Fruit fly (Drosophila melanogaster) whole organism, embryonic: Measurements from ENCODE around the gene Srp9.
A peak's percentile ranks its signal among the peaks of the same experiment; 100 is the strongest.

Experiments used
- ATbp ChIP-seq: fragments of 200-800 bp; sonication (Bioruptor generic); optimal IDR thresholded peaks from 2 replicates; lab custom pipeline; 2017; ENCODE audit warnings: missing biosample characterization, mild to moderate bottlenecking, missing genetic modification characterization, missing genetic modification reagents
- Abd-B ChIP-seq: fragments of 200-800 bp; sonication (Bioruptor generic); optimal IDR thresholded peaks from 2 replicates; lab custom pipeline; 2018; ENCODE audit warnings: missing biosample characterization, mild to moderate bottlenecking, missing genetic modification characterization, moderate library complexity
- BtbVII ChIP-seq: fragments of 200-800 bp; sonication (Bioruptor generic); optimal IDR thresholded peaks from 3 replicates; lab custom pipeline; 2017; ENCODE audit warnings: missing biosample characterization, mild to moderate bottlenecking, missing genetic modification characterization
- CG10147 ChIP-seq: fragments of 200-800 bp; sonication (Bioruptor generic); optimal IDR thresholded peaks from 2 replicates; lab custom pipeline; 2019; ENCODE audit warnings: missing biosample characterization, mild to moderate bottlenecking, missing genetic modification characterization, moderate library complexity
- CG15269 ChIP-seq: fragments of 200-800 bp; sonication (Bioruptor generic); optimal IDR thresholded peaks from 2 replicates; lab custom pipeline; 2018; ENCODE audit warnings: missing biosample characterization, mild to moderate bottlenecking, missing genetic modification characterization, moderate library complexity
- CG1602 ChIP-seq: fragments of 200-800 bp; sonication (Bioruptor generic); optimal IDR thresholded peaks from 3 replicates; lab custom pipeline; 2016; ENCODE audit warnings: missing biosample characterization, missing genetic modification characterization
- CG17359 ChIP-seq: fragments of 200-800 bp; sonication (Bioruptor generic); optimal IDR thresholded peaks from 3 replicates; lab custom pipeline; 2018; ENCODE audit warnings: missing biosample characterization, mild to moderate bottlenecking, missing genetic modification characterization, moderate library complexity
- CG18599 ChIP-seq: fragments of 200-800 bp; sonication (Bioruptor generic); optimal IDR thresholded peaks from 3 replicates; lab custom pipeline; 2017; ENCODE audit warnings: missing biosample characterization, missing genetic modification characterization, mild to moderate bottlenecking, moderate library complexity, missing genetic modification reagents
- CG2889 ChIP-seq: fragments of 200-800 bp; sonication (Bioruptor generic); IDR thresholded peaks from 3 replicates; pipeline ENCODE4 v1.3.6; 2022; ENCODE audit warnings: missing biosample characterization, missing genetic modification characterization
- CG31224 ChIP-seq: fragments of 200-800 bp; sonication (Bioruptor generic); IDR thresholded peaks from 2 replicates; pipeline ENCODE4 v1.3.6; 2022; ENCODE audit warnings: missing biosample characterization, missing genetic modification characterization
- CG3847 ChIP-seq: fragments of 200-800 bp; sonication (Bioruptor generic); IDR thresholded peaks from 2 replicates; pipeline ENCODE4 v1.3.6; 2022; ENCODE audit warnings: missing biosample characterization, missing genetic modification characterization
- CG42726 ChIP-seq: fragments of 200-800 bp; sonication (Bioruptor generic); IDR thresholded peaks from 2 replicates; pipeline ENCODE4 v1.3.6; 2022; ENCODE audit warnings: missing biosample characterization, missing genetic modification characterization; ENCODE audit not compliant: partially characterized antibody
- CG4707 ChIP-seq: fragments of 200-800 bp; sonication (Bioruptor generic); optimal IDR thresholded peaks from 2 replicates; lab custom pipeline; 2018; ENCODE audit warnings: missing biosample characterization, mild to moderate bottlenecking, missing genetic modification characterization, moderate library complexity
- CG5953 ChIP-seq: fragments of 200-800 bp; sonication (Bioruptor generic); IDR thresholded peaks from 2 replicates; pipeline ENCODE4 v1.3.6; 2022; ENCODE audit warnings: missing biosample characterization, missing genetic modification characterization
- CG6654 ChIP-seq: fragments of 200-800 bp; sonication (Bioruptor generic); optimal IDR thresholded peaks from 2 replicates; lab custom pipeline; 2017; ENCODE audit warnings: missing biosample characterization, mild to moderate bottlenecking, missing genetic modification characterization
- CG7556 ChIP-seq: fragments of 200-800 bp; sonication (Bioruptor generic); optimal IDR thresholded peaks from 2 replicates; lab custom pipeline; 2017; ENCODE audit warnings: missing biosample characterization, mild to moderate bottlenecking, missing genetic modification characterization
- CG7786 ChIP-seq: fragments of 200-800 bp; sonication (Bioruptor generic); optimal IDR thresholded peaks from 2 replicates; lab custom pipeline; 2016; ENCODE audit warnings: missing biosample characterization, missing genetic modification characterization
- CG7987 ChIP-seq: fragments of 200-800 bp; sonication (Bioruptor generic); optimal IDR thresholded peaks from 2 replicates; lab custom pipeline; 2018; ENCODE audit warnings: missing biosample characterization, mild to moderate bottlenecking, missing genetic modification characterization, moderate library complexity
- CoRest ChIP-seq: fragments of 200-800 bp; sonication (Bioruptor generic); optimal IDR thresholded peaks from 3 replicates; lab custom pipeline; 2018; ENCODE audit warnings: missing biosample characterization, mild to moderate bottlenecking, missing genetic modification characterization, moderate library complexity
- Ets65A ChIP-seq: fragments of 200-800 bp; sonication (Bioruptor generic); peaks from one replicate; lab custom pipeline; 2016; ENCODE audit warnings: missing biosample characterization, missing genetic modification characterization
- H15 ChIP-seq: fragments of 200-800 bp; sonication (Bioruptor generic); IDR thresholded peaks from 3 replicates; pipeline ENCODE4 v1.3.6; 2022; ENCODE audit warnings: missing biosample characterization, missing genetic modification characterization
- Hmr ChIP-seq: fragments of 200-800 bp; sonication (Bioruptor generic); optimal IDR thresholded peaks from 3 replicates; lab custom pipeline; 2017; ENCODE audit warnings: mild to moderate bottlenecking, missing biosample characterization, missing genetic modification reagents, missing genetic modification characterization
- Lhr ChIP-seq: fragments of 200-800 bp; sonication (Bioruptor generic); optimal IDR thresholded peaks from 3 replicates; lab custom pipeline; 2017; ENCODE audit warnings: mild to moderate bottlenecking, missing biosample characterization, missing genetic modification reagents, missing genetic modification characterization
- NC2α ChIP-seq: fragments of 200-800 bp; sonication (Bioruptor generic); optimal IDR thresholded peaks from 2 replicates; lab custom pipeline; 2016; ENCODE audit warnings: missing biosample characterization, missing genetic modification characterization
- Sox100B ChIP-seq: fragments of 200-800 bp; sonication (Bioruptor generic); optimal IDR thresholded peaks from 3 replicates; lab custom pipeline; 2018; ENCODE audit warnings: missing biosample characterization, mild to moderate bottlenecking, missing genetic modification characterization
- ab ChIP-seq: fragments of 200-800 bp; sonication (Bioruptor generic); optimal IDR thresholded peaks from 2 replicates; lab custom pipeline; 2016; ENCODE audit warnings: missing biosample characterization, missing genetic modification characterization
- amos ChIP-seq: fragments of 200-800 bp; sonication (Bioruptor generic); IDR thresholded peaks from 2 replicates; pipeline ENCODE4 v1.3.6; 2022; ENCODE audit warnings: missing biosample characterization, missing genetic modification characterization; ENCODE audit not compliant: partially characterized antibody
- ara ChIP-seq: fragments of 200-800 bp; sonication (Bioruptor generic); IDR thresholded peaks from 2 replicates; pipeline ENCODE4 v1.3.6; 2022; ENCODE audit warnings: missing biosample characterization, missing genetic modification characterization
- bbx ChIP-seq: fragments of 200-800 bp; sonication (Bioruptor generic); IDR thresholded peaks from 2 replicates; pipeline ENCODE4 v1.3.6; 2022; ENCODE audit warnings: missing biosample characterization, missing genetic modification characterization; ENCODE audit not compliant: partially characterized antibody
- chn ChIP-seq: fragments of 200-800 bp; sonication (Bioruptor generic); optimal IDR thresholded peaks from 2 replicates; lab custom pipeline; 2016; ENCODE audit warnings: missing biosample characterization, missing genetic modification characterization
- crc ChIP-seq: fragments of 200-800 bp; sonication (Bioruptor generic); optimal IDR thresholded peaks from 2 replicates; lab custom pipeline; 2016; ENCODE audit warnings: missing biosample characterization, missing genetic modification characterization
- cwo ChIP-seq: fragments of 200-800 bp; sonication (Bioruptor generic); optimal IDR thresholded peaks from 3 replicates; lab custom pipeline; 2017; ENCODE audit warnings: missing biosample characterization, missing genetic modification characterization, mild to moderate bottlenecking, moderate library complexity, missing genetic modification reagents
- dimm ChIP-seq: fragments of 200-800 bp; sonication (Bioruptor generic); IDR thresholded peaks from 2 replicates; pipeline ENCODE4 v1.3.6; 2022; ENCODE audit warnings: missing biosample characterization, missing genetic modification characterization
- dysf ChIP-seq: fragments of 200-800 bp; sonication (Bioruptor generic); IDR thresholded peaks from 3 replicates; pipeline ENCODE4 v1.3.6; 2022; ENCODE audit warnings: missing biosample characterization, missing genetic modification characterization
- ewg ChIP-seq: fragments of 200-800 bp; sonication (Bioruptor generic); optimal IDR thresholded peaks from 3 replicates; lab custom pipeline; 2017; ENCODE audit warnings: mild to moderate bottlenecking, missing biosample characterization, missing genetic modification reagents, missing genetic modification characterization
- fd102C ChIP-seq: fragments of 200-800 bp; sonication (Bioruptor generic); optimal IDR thresholded peaks from 2 replicates; lab custom pipeline; 2018; ENCODE audit warnings: missing biosample characterization, mild to moderate bottlenecking, missing genetic modification characterization, moderate library complexity
- grn ChIP-seq: fragments of 200-800 bp; sonication (Bioruptor generic); optimal IDR thresholded peaks from 3 replicates; lab custom pipeline; 2017; ENCODE audit warnings: missing biosample characterization, missing genetic modification characterization
- lilli ChIP-seq: fragments of 200-800 bp; sonication (Bioruptor generic); optimal IDR thresholded peaks from 3 replicates; lab custom pipeline; 2016; ENCODE audit warnings: missing biosample characterization, missing genetic modification characterization
- oc ChIP-seq: fragments of 200-800 bp; sonication (Bioruptor generic); optimal IDR thresholded peaks from 2 replicates; lab custom pipeline; 2018; ENCODE audit warnings: missing biosample characterization, mild to moderate bottlenecking, missing genetic modification characterization, moderate library complexity
- otp ChIP-seq: fragments of 200-800 bp; sonication (Bioruptor generic); IDR thresholded peaks from 3 replicates; pipeline ENCODE4, ENCODE4 v1.3.6; 2022; ENCODE audit warnings: missing biosample characterization, missing genetic modification characterization
- phol ChIP-seq: fragments of 200-800 bp; sonication (Bioruptor generic); optimal IDR thresholded peaks from 3 replicates; lab custom pipeline; 2018; ENCODE audit warnings: missing biosample characterization, mild to moderate bottlenecking, missing genetic modification characterization, moderate library complexity
- psq ChIP-seq: fragments of 200-800 bp; sonication (Bioruptor generic); optimal IDR thresholded peaks from 2 replicates; lab custom pipeline; 2017; ENCODE audit warnings: missing biosample characterization, missing genetic modification characterization
- pzg ChIP-seq: fragments of 200-800 bp; sonication (Bioruptor generic); optimal IDR thresholded peaks from 3 replicates; lab custom pipeline; 2018; ENCODE audit warnings: missing biosample characterization, mild to moderate bottlenecking, missing genetic modification characterization, moderate library complexity
- sd ChIP-seq: fragments of 200-800 bp; sonication (Bioruptor generic); optimal IDR thresholded peaks from 3 replicates; lab custom pipeline; 2018; ENCODE audit warnings: missing biosample characterization, mild to moderate bottlenecking, missing genetic modification characterization, moderate library complexity
- ssp ChIP-seq: fragments of 200-800 bp; sonication (Bioruptor generic); IDR thresholded peaks from 2 replicates; pipeline ENCODE4 v1.3.6; 2022; ENCODE audit warnings: missing biosample characterization, missing genetic modification characterization
- tgo ChIP-seq: fragments of 200-800 bp; sonication (Bioruptor generic); IDR thresholded peaks from 3 replicates; pipeline ENCODE4 v1.3.6; 2022; ENCODE audit warnings: missing biosample characterization, missing genetic modification characterization
- vvl ChIP-seq: fragments of 200-800 bp; sonication (Bioruptor generic); IDR thresholded peaks from 2 replicates; pipeline ENCODE4 v1.3.6; 2022; ENCODE audit warnings: missing biosample characterization, missing genetic modification characterization

Gene Srp9

dm6 chr3L:7903489-7904150 lies 32.6 kb upstream of the Srp9 start (continued):
- TF ChIP-seq ssp (GFP tag; lab: Robert Waterston, UW) (peak; percentile 65), amos (GFP tag; lab: Robert Waterston, UW) (no peak), otp (GFP tag; lab: Robert Waterston, UW) (peak; percentile 89), grn (peak; percentile 45), NC2α (GFP tag; lab: Kevin White, UChicago) (peak; percentile 61), crc (peak; percentile 79), oc (tag; lab: Kevin White, UChicago) (peak; percentile 92), CG2889 (GFP tag; lab: Robert Waterston, UW) (peak; percentile 60; the same call in 1 of the 3 replicates), Lhr (GFP tag; lab: Kevin White, UChicago) (peak; percentile 77), ewg (GFP tag; lab: Kevin White, UChicago) (peak; percentile 81), CG7987 (GFP tag; lab: Kevin White, UChicago) (peak; percentile 50), fd102C (GFP tag; lab: Kevin White, UChicago) (peak; percentile 21), CG10147 (peak; percentile 88), dysf (GFP tag; lab: Robert Waterston, UW) (peak; percentile 86), ara (peak; percentile 85), CG15269 (tag; lab: Kevin White, UChicago) (peak; percentile 85), CG7556 (peak; percentile 82), chn (GFP tag; lab: Kevin White, UChicago) (peak; percentile 76), ATbp (peak; percentile 86), H15 (peak; percentile 78), CG1602 (GFP tag; lab: Kevin White, UChicago) (peak; percentile 87), ab (GFP tag; lab: Kevin White, UChicago) (no peak), dimm (GFP tag; lab: Robert Waterston, UW) (peak; percentile 71), CG7786 (GFP tag; lab: Kevin White, UChicago) (peak; percentile 83)

DNA sequence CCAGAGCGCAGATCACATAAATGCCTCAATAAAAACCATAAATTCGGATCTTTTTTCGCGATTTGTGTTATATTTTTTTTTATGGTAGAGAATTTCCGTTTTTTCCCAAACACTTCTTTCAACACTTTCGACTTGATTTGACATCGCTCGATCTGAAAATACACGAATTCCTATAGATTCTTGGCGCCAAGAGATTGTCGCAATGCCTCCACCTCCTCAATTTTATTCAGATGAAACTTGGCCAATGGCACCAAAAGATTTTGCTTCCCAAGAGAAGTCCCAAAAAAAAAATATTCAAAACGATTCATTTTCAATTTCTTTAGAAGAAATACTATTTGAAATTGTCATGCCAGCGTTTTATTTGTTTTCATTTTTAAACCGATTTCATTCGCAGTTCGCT lies 31.6 kb upstream of the Srp9 start:
- TF ChIP-seq CG5953 (GFP tag; lab: Robert Waterston, UW), result no peak
- no peak for TF ChIP-seq CG3847 (GFP tag; lab: Robert Waterston, UW)
- no peak for TF ChIP-seq CG6654 (GFP tag; lab: Kevin White, UChicago)
- TF ChIP-seq sd (tag; lab: Kevin White, UChicago), result peak; percentile 66
- TF ChIP-seq CG4707 (GFP tag; lab: Kevin White, UChicago), result no peak
- TF ChIP-seq tgo (GFP tag; lab: Robert Waterston, UW), result no peak
- TF ChIP-seq bbx, result no peak
- no peak for TF ChIP-seq Ets65A (GFP tag; lab: Kevin White, UChicago)

dm6 chr3L:7909695-7910463 lies 26.3 kb upstream of the Srp9 start:
- TF ChIP-seq CG18599 (GFP tag; lab: Kevin White, UChicago) (peak; percentile 19), vvl (GFP tag; lab: Robert Waterston, UW) (0 out of 2 replicates have a peak, but pooled peaks have one; percentile 16), Abd-B (peak; percentile 6), CG31224 (GFP tag; lab: Robert Waterston, UW) (0 out of 2 replicates have a peak, but pooled peaks have one; percentile 48), BtbVII (GFP tag; lab: Kevin White, UChicago) (peak; percentile 30), Hmr (GFP tag; lab: Kevin White, UChicago) (peak; percentile 12), pzg (GFP tag; lab: Kevin White, UChicago) (no peak), CG42726 (GFP tag; lab: Robert Waterston, UW) (no peak), cwo (GFP tag; lab: Kevin White, UChicago) (no peak), CoRest (tag; lab: Kevin White, UChicago) (peak; percentile 32), lilli (GFP tag; lab: Kevin White, UChicago) (peak; percentile 32), psq (GFP tag; lab: Kevin White, UChicago) (no peak), Sox100B (peak; percentile 1), phol (tag; lab: Kevin White, UChicago) (peak; percentile 1), CG17359 (tag; lab: Kevin White, UChicago) (no peak)
